Worm (Caenorhabditis elegans) whole organism, mixed stage, embryonic: ENCODE results near the gene acl-8.

Experiments
- blmp-1 ChIP-seq: fragments of 150-350 bp; optimal IDR thresholded peaks from 2 replicates; lab custom pipeline; 2014; ENCODE audit warnings: missing biosample characterization, missing genetic modification characterization
- ceh-39 ChIP-seq: fragments of 150-350 bp; optimal IDR thresholded peaks from 2 replicates; lab custom pipeline; 2014; ENCODE audit warnings: missing biosample characterization, missing genetic modification characterization
- ceh-43 ChIP-seq: fragments of 200-800 bp; sonication (Bioruptor generic); optimal IDR thresholded peaks from 2 replicates; lab custom pipeline; 2018; ENCODE audit warnings: mild to moderate bottlenecking, missing genetic modification characterization, moderate library complexity, missing compliant biosample characterization
- ceh-83 ChIP-seq: fragments of 200-800 bp; sonication (Bioruptor generic); optimal IDR thresholded peaks from 2 replicates; lab custom pipeline; 2018; ENCODE audit warnings: mild to moderate bottlenecking, missing genetic modification characterization, missing compliant biosample characterization
- ces-1 ChIP-seq: fragments of 150-350 bp; optimal IDR thresholded peaks from 2 replicates; lab custom pipeline; 2014; ENCODE audit warnings: missing biosample characterization, missing genetic modification reagents, missing genetic modification characterization
- cnd-1 ChIP-seq: fragments of 200-800 bp; sonication (Bioruptor generic); optimal IDR thresholded peaks from 2 replicates; lab custom pipeline; 2018; ENCODE audit warnings: mild to moderate bottlenecking, missing genetic modification characterization, missing compliant biosample characterization
- elt-1 ChIP-seq: sonication (generic microtip); optimal IDR thresholded peaks from 2 replicates; lab custom pipeline; 2017; ENCODE audit warnings: missing genetic modification characterization, mild to moderate bottlenecking, missing compliant biosample characterization, antibody characterized with exemption, moderate library complexity, borderline replicate concordance; ENCODE audit not compliant: insufficient read depth
- elt-3 ChIP-seq: fragments of 150-350 bp; optimal IDR thresholded peaks from 2 replicates; lab custom pipeline; 2014; ENCODE audit warnings: missing biosample characterization, missing genetic modification characterization
- flh-1 ChIP-seq: fragments of 200-800 bp; sonication (Bioruptor generic); optimal IDR thresholded peaks from 2 replicates; lab custom pipeline; 2018; ENCODE audit warnings: mild to moderate bottlenecking, missing genetic modification characterization, moderate library complexity, missing compliant biosample characterization
- ham-2 ChIP-seq: fragments of 200-800 bp; sonication (Bioruptor generic); optimal IDR thresholded peaks from 2 replicates; lab custom pipeline; 2018; ENCODE audit warnings: mild to moderate bottlenecking, missing genetic modification characterization, missing compliant biosample characterization
- hlh-1 ChIP-seq: fragments of 150-350 bp; optimal IDR thresholded peaks from 2 replicates; lab custom pipeline; 2014; ENCODE audit warnings: missing biosample characterization, missing genetic modification reagents, missing genetic modification characterization
- lin-13 ChIP-seq: fragments of 150-350 bp; optimal IDR thresholded peaks from 2 replicates; lab custom pipeline; 2014; ENCODE audit warnings: missing biosample characterization, missing genetic modification characterization
- lin-32 ChIP-seq: fragments of 200-800 bp; sonication (Bioruptor generic); optimal IDR thresholded peaks from 2 replicates; lab custom pipeline; 2018; ENCODE audit warnings: mild to moderate bottlenecking, missing genetic modification characterization, missing compliant biosample characterization
- mep-1 ChIP-seq: fragments of 150-350 bp; optimal IDR thresholded peaks from 2 replicates; lab custom pipeline; 2017; ENCODE audit warnings: missing biosample characterization, missing genetic modification reagents, missing genetic modification characterization, inconsistent platforms
- mls-2 ChIP-seq: sonication (generic microtip); optimal IDR thresholded peaks from 2 replicates; lab custom pipeline; 2016; ENCODE audit warnings: mild to moderate bottlenecking, missing genetic modification characterization, moderate library complexity, missing compliant biosample characterization
- nhr-12 ChIP-seq: fragments of 150-350 bp; optimal IDR thresholded peaks from 2 replicates; lab custom pipeline; 2014; ENCODE audit warnings: missing biosample characterization, missing genetic modification characterization
- nhr-2 ChIP-seq: fragments of 150-350 bp; optimal IDR thresholded peaks from 2 replicates; lab custom pipeline; 2014; ENCODE audit warnings: missing biosample characterization, missing genetic modification characterization
- nhr-237 ChIP-seq: fragments of 150-350 bp; optimal IDR thresholded peaks from 2 replicates; lab custom pipeline; 2014; ENCODE audit warnings: missing biosample characterization, missing genetic modification characterization
- pha-4 ChIP-seq: fragments of 150-350 bp; optimal IDR thresholded peaks from 2 replicates; lab custom pipeline; 2018; ENCODE audit warnings: missing biosample characterization, missing genetic modification reagents, missing genetic modification characterization
- sem-2 ChIP-seq: fragments of 200-800 bp; sonication (Bioruptor generic); optimal IDR thresholded peaks from 2 replicates; lab custom pipeline; 2018; ENCODE audit warnings: mild to moderate bottlenecking, missing genetic modification characterization, missing compliant biosample characterization
- sptf-1 ChIP-seq: sonication (generic microtip); optimal IDR thresholded peaks from 2 replicates; lab custom pipeline; 2017; ENCODE audit warnings: mild to moderate bottlenecking, missing genetic modification characterization, moderate library complexity, missing compliant biosample characterization
- tbx-8 ChIP-seq: fragments of 200-800 bp; sonication (Bioruptor generic); optimal IDR thresholded peaks from 2 replicates; lab custom pipeline; 2018; ENCODE audit warnings: mild to moderate bottlenecking, missing genetic modification characterization, moderate library complexity, missing compliant biosample characterization
- unc-120 ChIP-seq: sonication (generic microtip); optimal IDR thresholded peaks from 2 replicates; lab custom pipeline; 2017; ENCODE audit warnings: missing genetic modification characterization, missing compliant biosample characterization; ENCODE audit not compliant: poor library complexity, severe bottlenecking
- unc-62 ChIP-seq: fragments of 150-350 bp; optimal IDR thresholded peaks from 2 replicates; lab custom pipeline; 2014; ENCODE audit warnings: missing biosample characterization, missing genetic modification reagents, missing genetic modification characterization
- zip-8 ChIP-seq: fragments of 150-350 bp; optimal IDR thresholded peaks from 2 replicates; lab custom pipeline; 2014; ENCODE audit warnings: missing biosample characterization, missing genetic modification characterization
- ztf-11 ChIP-seq: fragments of 150-350 bp; optimal IDR thresholded peaks from 2 replicates; lab custom pipeline; 2014; ENCODE audit warnings: missing biosample characterization, missing genetic modification characterization

The acl-8 gene

DNA sequence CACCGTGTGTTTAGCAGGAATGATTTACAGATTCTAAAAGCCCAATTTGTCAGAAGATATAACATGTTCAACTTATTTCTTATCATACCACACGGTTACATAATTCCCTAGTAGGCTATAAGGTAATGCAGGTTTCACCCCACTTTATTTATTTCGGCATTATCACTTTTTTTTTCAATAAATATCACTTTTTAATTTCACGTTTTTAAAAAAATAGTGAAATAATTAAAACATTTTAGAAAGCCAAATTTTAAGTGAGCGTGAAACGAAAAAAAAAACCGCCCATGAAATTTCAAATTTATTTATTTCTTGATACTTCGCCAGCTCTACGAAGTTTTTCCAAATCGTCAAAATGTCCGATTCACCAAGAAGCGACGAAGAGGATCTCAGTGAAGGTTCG is 2.3 kb upstream of the acl-8 start, which contains the start of gene fbxa-196:
Gene fbxa-196 (plus strand): TSS at position 301 of the 400 bp plus-strand sequence.
- TF ChIP-seq elt-1 (tag; lab: Kevin White, UChicago) (no peak), sem-2 (no peak), ham-2 (no peak), cnd-1 (tag; lab: Kevin White, UChicago) (no peak), lin-32 (GFP tag; lab: Kevin White, UChicago) (no peak), flh-1 (GFP tag; lab: Kevin White, UChicago) (no peak), lin-13 (tag; lab: Kevin White, UChicago) (no peak), elt-3 (no peak)

DNA sequence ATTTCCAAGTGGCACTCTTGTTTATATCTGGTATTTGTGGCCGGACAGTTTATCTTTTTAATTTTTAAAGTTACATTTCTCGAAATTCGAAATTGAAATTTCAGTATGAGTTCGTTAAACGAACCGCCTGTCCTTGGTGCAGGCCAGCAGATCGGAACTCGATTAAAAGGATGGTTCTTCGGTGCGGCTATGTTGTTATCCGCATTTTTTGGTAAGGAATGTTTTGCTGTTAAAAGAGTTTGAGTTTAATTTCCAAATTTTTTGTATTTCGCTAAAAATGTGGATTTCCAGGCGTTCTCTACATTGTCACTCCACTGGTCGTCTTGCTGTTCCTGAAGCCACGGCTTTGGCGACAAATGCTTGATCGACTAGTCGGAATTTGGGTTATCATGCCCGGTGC is 2.5 kb downstream of the acl-8 start, which contains the start of gene acl-9:
Gene acl-9 (plus strand): TSS at position 105 of the 400 bp plus-strand sequence.
- TF ChIP-seq ces-1 (no peak), ztf-11 (tag; lab: Kevin White, UChicago) (no peak), pha-4 (no peak), ceh-39 (no peak), nhr-237 (tag; lab: Kevin White, UChicago) (no peak), nhr-12 (tag; lab: Kevin White, UChicago) (no peak)

DNA sequence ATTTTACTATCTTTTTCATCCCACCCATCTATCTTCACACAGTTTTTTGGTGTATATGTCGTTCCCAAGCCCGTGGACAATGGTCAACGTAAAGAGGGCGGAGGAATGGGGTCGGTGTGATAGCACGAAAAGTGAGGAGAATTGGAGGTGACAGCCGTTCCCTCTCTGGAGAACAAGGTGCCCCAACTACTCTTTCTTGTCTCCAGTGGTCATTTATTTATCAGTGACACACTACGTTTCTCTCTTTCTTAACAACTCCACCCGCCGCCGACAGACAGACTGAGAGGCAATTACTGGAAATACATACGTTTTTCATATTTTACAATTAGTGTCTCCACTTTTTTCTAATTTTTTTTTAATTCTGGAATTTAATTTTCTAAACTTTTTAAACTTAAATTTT is 6.2 kb downstream of the acl-8 start:
- TF ChIP-seq ceh-39 (no peak), hlh-1 (tag; lab: Kevin White, UChicago) (peak; percentile 66), unc-62 (GFP tag; lab: Kevin White, UChicago) (peak; percentile 3)

- TF ChIP-seq unc-120 (tag; lab: Kevin White, UChicago) (no peak), nhr-2 (tag; lab: Kevin White, UChicago) (no peak), tbx-8 (GFP tag; lab: Kevin White, UChicago) (no peak), lin-32 (GFP tag; lab: Kevin White, UChicago) (no peak), mep-1 (tag; lab: Kevin White, UChicago) (no peak), sptf-1 (tag; lab: Kevin White, UChicago) (no peak), flh-1 (GFP tag; lab: Kevin White, UChicago) (no peak), blmp-1 (tag; lab: Kevin White, UChicago) (no peak), lin-13 (tag; lab: Kevin White, UChicago) (no peak), elt-1 (tag; lab: Kevin White, UChicago) (no peak), ztf-11 (tag; lab: Kevin White, UChicago) (no peak)
Observed at ce11 chrV:6458302-6458998, 7.8 kb downstream of the acl-8 start.

DNA sequence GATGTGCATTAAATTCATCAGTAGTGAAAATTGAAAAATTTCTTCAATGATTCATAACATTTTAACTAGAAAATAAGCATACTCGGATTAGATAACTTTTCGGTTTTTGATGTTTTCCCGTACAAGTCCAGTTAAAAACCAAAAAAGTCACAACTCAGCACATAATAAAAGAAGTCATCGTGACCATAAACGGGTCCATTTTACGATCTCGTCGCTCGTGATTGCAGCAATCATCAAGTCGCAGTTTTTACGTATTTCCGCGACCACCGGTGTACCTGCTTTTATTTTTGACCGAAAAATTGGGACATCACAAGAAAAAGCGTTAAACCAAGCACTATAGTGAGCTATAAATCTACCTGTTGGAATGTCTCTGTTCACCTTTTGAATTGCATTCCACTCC is 10.6 kb downstream of the acl-8 start:
- TF ChIP-seq blmp-1 (tag; lab: Kevin White, UChicago) (no peak), unc-62 (GFP tag; lab: Kevin White, UChicago) (no peak)

- TF ChIP-seq ceh-83 = no peak
- TF ChIP-seq nhr-237 (tag; lab: Kevin White, UChicago) = no peak
- TF ChIP-seq unc-62 (GFP tag; lab: Kevin White, UChicago) = no peak
- no peak for TF ChIP-seq ces-1
- no peak for TF ChIP-seq ceh-43
- no peak for TF ChIP-seq lin-13 (tag; lab: Kevin White, UChicago)
- TF ChIP-seq mls-2 (tag; lab: Kevin White, UChicago) = no peak
- no peak for TF ChIP-seq zip-8 (tag; lab: Kevin White, UChicago)
- no peak for TF ChIP-seq elt-1 (tag; lab: Kevin White, UChicago)
- no peak for TF ChIP-seq cnd-1 (tag; lab: Kevin White, UChicago)
Observed at ce11 chrV:6462606-6463005, 11.9 kb downstream of the acl-8 start.

- TF ChIP-seq unc-62 (GFP tag; lab: Kevin White, UChicago) (peak; percentile 65), cnd-1 (tag; lab: Kevin White, UChicago) (no peak), sem-2 (no peak)
Observed at ce11 chrV:6464238-6464637, 13.6 kb downstream of the acl-8 start.
